Fruit fly (Drosophila melanogaster) whole organism, embryonic: ENCODE measurements around the gene hook.

Source experiments
- Abd-B ChIP-seq: fragments of 200-800 bp; sonication (Bioruptor generic); optimal IDR thresholded peaks from 2 replicates; lab custom pipeline; 2018; ENCODE audit warnings: missing biosample characterization, mild to moderate bottlenecking, missing genetic modification characterization, moderate library complexity
- Asciz ChIP-seq: fragments of 200-800 bp; sonication (Bioruptor generic); optimal IDR thresholded peaks from 2 replicates; lab custom pipeline; 2017; ENCODE audit warnings: missing biosample characterization, mild to moderate bottlenecking, missing genetic modification characterization, missing genetic modification reagents
- Atf6 ChIP-seq: fragments of 200-800 bp; sonication (Bioruptor generic); IDR thresholded peaks from 2 replicates; pipeline ENCODE4 v1.3.6; 2022; ENCODE audit warnings: missing biosample characterization, missing genetic modification characterization
- C15 ChIP-seq: fragments of 200-800 bp; sonication (Bioruptor generic); IDR thresholded peaks from 3 replicates; pipeline ENCODE4 v1.3.6; 2022; ENCODE audit warnings: missing biosample characterization, missing genetic modification characterization
- CG10543 ChIP-seq: fragments of 200-800 bp; sonication (Bioruptor generic); optimal IDR thresholded peaks from 3 replicates; lab custom pipeline; 2017; ENCODE audit warnings: missing biosample characterization, mild to moderate bottlenecking, missing genetic modification characterization, moderate library complexity
- CG13287 ChIP-seq: fragments of 200-800 bp; sonication (Bioruptor generic); IDR thresholded peaks from 2 replicates; pipeline ENCODE4 v1.3.6; 2022; ENCODE audit warnings: missing biosample characterization, missing genetic modification characterization; ENCODE audit not compliant: partially characterized antibody
- CG14050 ChIP-seq: fragments of 200-800 bp; sonication (Bioruptor generic); IDR thresholded peaks from 3 replicates; pipeline ENCODE4 v1.3.6; 2022; ENCODE audit warnings: missing biosample characterization, missing genetic modification characterization
- CG14441 ChIP-seq: fragments of 200-800 bp; sonication (Bioruptor generic); IDR thresholded peaks from 2 replicates; pipeline ENCODE4 v1.3.6; 2022; ENCODE audit warnings: missing biosample characterization, missing genetic modification characterization
- CG14667 ChIP-seq: fragments of 200-800 bp; sonication (Bioruptor generic); IDR thresholded peaks from 2 replicates; pipeline ENCODE4 v1.3.6; 2022; ENCODE audit warnings: missing biosample characterization, missing genetic modification characterization
- CG15073 ChIP-seq: fragments of 200-800 bp; sonication (Bioruptor generic); optimal IDR thresholded peaks from 2 replicates; lab custom pipeline; 2016; ENCODE audit warnings: missing biosample characterization, missing genetic modification characterization
- CG1647 ChIP-seq: fragments of 200-800 bp; sonication (Bioruptor generic); optimal IDR thresholded peaks from 3 replicates; lab custom pipeline; 2016; ENCODE audit warnings: missing biosample characterization, missing genetic modification characterization
- CG16815 ChIP-seq: fragments of 200-800 bp; sonication (Bioruptor generic); optimal IDR thresholded peaks from 3 replicates; lab custom pipeline; 2017; ENCODE audit warnings: missing biosample characterization, mild to moderate bottlenecking, missing genetic modification characterization
- CG17328 ChIP-seq: fragments of 200-800 bp; sonication (Bioruptor generic); IDR thresholded peaks from 2 replicates; pipeline ENCODE4 v1.3.6; 2022; ENCODE audit warnings: missing biosample characterization, missing genetic modification characterization
- CG17361 ChIP-seq: fragments of 200-800 bp; sonication (Bioruptor generic); IDR thresholded peaks from 3 replicates; pipeline ENCODE4 v1.3.6; 2022; ENCODE audit warnings: missing biosample characterization, missing genetic modification characterization
- CG17802 ChIP-seq: fragments of 200-800 bp; sonication (Bioruptor generic); optimal IDR thresholded peaks from 2 replicates; lab custom pipeline; 2018; ENCODE audit warnings: missing biosample characterization, mild to moderate bottlenecking, missing genetic modification characterization, moderate library complexity
- CG18619 ChIP-seq: fragments of 200-800 bp; sonication (Bioruptor generic); optimal IDR thresholded peaks from 3 replicates; lab custom pipeline; 2017; ENCODE audit warnings: missing biosample characterization, mild to moderate bottlenecking, missing genetic modification characterization
- CG2120 ChIP-seq: fragments of 200-800 bp; sonication (Bioruptor generic); optimal IDR thresholded peaks from 3 replicates; lab custom pipeline; 2016; ENCODE audit warnings: missing biosample characterization, missing genetic modification characterization
- CG3065 ChIP-seq: fragments of 200-800 bp; sonication (Bioruptor generic); optimal IDR thresholded peaks from 2 replicates; lab custom pipeline; 2016; ENCODE audit warnings: missing biosample characterization, missing genetic modification characterization
- CG32767 ChIP-seq: fragments of 200-800 bp; sonication (Bioruptor generic); IDR thresholded peaks from 2 replicates; pipeline ENCODE4 v1.3.6; 2022; ENCODE audit warnings: missing biosample characterization, missing genetic modification characterization
- CG33213 ChIP-seq: fragments of 200-800 bp; sonication (Bioruptor generic); optimal IDR thresholded peaks from 3 replicates; lab custom pipeline; 2016; ENCODE audit warnings: missing biosample characterization, missing genetic modification characterization
- CG33557 ChIP-seq: fragments of 200-800 bp; sonication (Bioruptor generic); optimal IDR thresholded peaks from 2 replicates; lab custom pipeline; 2019; ENCODE audit warnings: missing biosample characterization, mild to moderate bottlenecking, missing genetic modification characterization, moderate library complexity
- CG3407 ChIP-seq: fragments of 200-800 bp; sonication (Bioruptor generic); optimal IDR thresholded peaks from 2 replicates; lab custom pipeline; 2018; ENCODE audit warnings: missing biosample characterization, mild to moderate bottlenecking, missing genetic modification characterization
- CG4854 ChIP-seq: fragments of 200-800 bp; sonication (Bioruptor generic); optimal IDR thresholded peaks from 2 replicates; lab custom pipeline; 2016; ENCODE audit warnings: missing biosample characterization, missing genetic modification characterization, inconsistent platforms
- CG6175 ChIP-seq: fragments of 200-800 bp; sonication (Bioruptor generic); IDR thresholded peaks from 3 replicates; pipeline ENCODE4 v1.3.6; 2022; ENCODE audit warnings: missing biosample characterization, missing genetic modification characterization
- CG6765 ChIP-seq: fragments of 200-800 bp; sonication (Bioruptor generic); optimal IDR thresholded peaks from 3 replicates; lab custom pipeline; 2017; ENCODE audit warnings: missing biosample characterization, mild to moderate bottlenecking, missing genetic modification characterization
- Med ChIP-seq: fragments of 200-800 bp; sonication (Bioruptor generic); peaks from one replicate; lab custom pipeline; 2016; ENCODE audit warnings: missing biosample characterization, missing genetic modification characterization, mild to moderate bottlenecking, inconsistent platforms, moderate library complexity
- NFAT ChIP-seq: fragments of 200-800 bp; sonication (Bioruptor generic); IDR thresholded peaks from 2 replicates; pipeline ENCODE4 v1.3.6; 2022; ENCODE audit warnings: missing biosample characterization, missing genetic modification characterization
- NK7.1 ChIP-seq: fragments of 200-800 bp; sonication (Bioruptor generic); optimal IDR thresholded peaks from 3 replicates; lab custom pipeline; 2016; ENCODE audit warnings: missing biosample characterization, missing genetic modification characterization
- PHDP ChIP-seq: fragments of 200-800 bp; sonication (Bioruptor generic); optimal IDR thresholded peaks from 3 replicates; lab custom pipeline; 2018; ENCODE audit warnings: missing biosample characterization, mild to moderate bottlenecking, missing genetic modification characterization, moderate library complexity
- Side ChIP-seq: fragments of 200-800 bp; sonication (Bioruptor generic); optimal IDR thresholded peaks from 2 replicates; lab custom pipeline; 2016; ENCODE audit warnings: missing biosample characterization, missing genetic modification characterization
- Sox102F ChIP-seq: fragments of 200-800 bp; sonication (Bioruptor generic); optimal IDR thresholded peaks from 2 replicates; lab custom pipeline; 2018; ENCODE audit warnings: missing biosample characterization, mild to moderate bottlenecking, missing genetic modification characterization, moderate library complexity
- Taf1 ChIP-seq: fragments of 200-800 bp; sonication (Bioruptor generic); IDR thresholded peaks from 2 replicates; pipeline ENCODE4 v1.3.6; 2022; ENCODE audit warnings: missing biosample characterization, missing genetic modification characterization
- Vsx1 ChIP-seq: fragments of 200-800 bp; sonication (Bioruptor generic); optimal IDR thresholded peaks from 2 replicates; lab custom pipeline; 2017; ENCODE audit warnings: missing biosample characterization, mild to moderate bottlenecking, missing genetic modification characterization, missing genetic modification reagents
- bsh ChIP-seq, 2 experiments: fragments of 200-800 bp; sonication (Bioruptor generic); optimal IDR thresholded peaks; 2 replicates each; lab custom pipeline; 2017 to 2018; ENCODE audit warnings: mild to moderate bottlenecking in 2 of 2, missing biosample characterization in 2 of 2, missing genetic modification characterization in 2 of 2, moderate library complexity in 1 of 2
- cas ChIP-seq: fragments of 200-800 bp; sonication (Bioruptor generic); IDR thresholded peaks from 2 replicates; pipeline ENCODE4 v1.3.6; 2022; ENCODE audit warnings: missing biosample characterization, missing genetic modification characterization
- cg ChIP-seq: fragments of 200-800 bp; sonication (Bioruptor generic); optimal IDR thresholded peaks from 3 replicates; lab custom pipeline; 2019; ENCODE audit warnings: missing biosample characterization, mild to moderate bottlenecking, missing genetic modification characterization, moderate library complexity
- chn ChIP-seq: fragments of 200-800 bp; sonication (Bioruptor generic); optimal IDR thresholded peaks from 2 replicates; lab custom pipeline; 2016; ENCODE audit warnings: missing biosample characterization, missing genetic modification characterization
- dm ChIP-seq: fragments of 200-800 bp; sonication (Bioruptor generic); optimal IDR thresholded peaks from 3 replicates; lab custom pipeline; 2016; ENCODE audit warnings: missing biosample characterization, missing genetic modification characterization
- esg ChIP-seq: fragments of 200-800 bp; sonication (Bioruptor generic); conservative IDR thresholded peaks from 2 replicates; pipeline ENCODE4 v1.3.6; 2022; ENCODE audit warnings: missing biosample characterization, missing genetic modification characterization
- fd102C ChIP-seq: fragments of 200-800 bp; sonication (Bioruptor generic); optimal IDR thresholded peaks from 2 replicates; lab custom pipeline; 2018; ENCODE audit warnings: missing biosample characterization, mild to moderate bottlenecking, missing genetic modification characterization, moderate library complexity
- gem ChIP-seq: fragments of 200-800 bp; sonication (Bioruptor generic); optimal IDR thresholded peaks from 2 replicates; lab custom pipeline; 2019; ENCODE audit warnings: missing biosample characterization, mild to moderate bottlenecking, missing genetic modification characterization, moderate library complexity
- gsb-n ChIP-seq: fragments of 200-800 bp; sonication (Bioruptor generic); optimal IDR thresholded peaks from 3 replicates; lab custom pipeline; 2018; ENCODE audit warnings: missing biosample characterization, mild to moderate bottlenecking, missing genetic modification characterization
- jing ChIP-seq: fragments of 200-800 bp; sonication (Bioruptor generic); optimal IDR thresholded peaks from 2 replicates; lab custom pipeline; 2018; ENCODE audit warnings: missing biosample characterization, mild to moderate bottlenecking, missing genetic modification characterization
- klu ChIP-seq: fragments of 200-800 bp; sonication (Bioruptor generic); IDR thresholded peaks from 2 replicates; pipeline ENCODE4 v1.3.6; 2022; ENCODE audit warnings: missing biosample characterization, missing genetic modification characterization
- maf-S ChIP-seq: fragments of 200-800 bp; sonication (Bioruptor generic); optimal IDR thresholded peaks from 2 replicates; lab custom pipeline; 2016; ENCODE audit warnings: missing biosample characterization, missing genetic modification characterization
- pho ChIP-seq: fragments of 200-800 bp; sonication (Bioruptor generic); optimal IDR thresholded peaks from 2 replicates; lab custom pipeline; 2016; ENCODE audit warnings: missing biosample characterization, missing genetic modification characterization
- repo ChIP-seq: fragments of 200-800 bp; sonication (Bioruptor generic); optimal IDR thresholded peaks from 2 replicates; lab custom pipeline; 2016; ENCODE audit warnings: missing biosample characterization, missing genetic modification characterization
- salm ChIP-seq: fragments of 200-800 bp; sonication (Bioruptor generic); optimal IDR thresholded peaks from 2 replicates; lab custom pipeline; 2018; ENCODE audit warnings: missing biosample characterization, mild to moderate bottlenecking, missing genetic modification characterization
- stc ChIP-seq: fragments of 200-800 bp; sonication (Bioruptor generic); IDR thresholded peaks from 2 replicates; pipeline ENCODE4 v1.3.6; 2022; ENCODE audit warnings: missing biosample characterization, missing genetic modification characterization
- zfh2 ChIP-seq: fragments of 200-800 bp; sonication (Bioruptor generic); optimal IDR thresholded peaks from 2 replicates; lab custom pipeline; 2016; ENCODE audit warnings: missing biosample characterization, missing genetic modification characterization

Gene hook

dm6 chr2L:19011895-19012645 lies 21.2 kb downstream of the hook start (continued):
- TF ChIP-seq maf-S (GFP tag; lab: Kevin White, UChicago) (peak; percentile 83), CG32767 (peak; percentile 64; the same call in 1 of the 2 replicates), fd102C (GFP tag; lab: Kevin White, UChicago) (no peak), NFAT (peak; percentile 69), CG14441 (peak; percentile 82), Abd-B (peak; percentile 68), jing (peak; percentile 64), CG17328 (GFP tag; lab: Robert Waterston, UW) (peak; percentile 75), repo (peak; percentile 57), CG6175 (GFP tag; lab: Robert Waterston, UW) (peak; percentile 78), CG33557 (GFP tag; lab: Kevin White, UChicago) (no peak), Vsx1 (GFP tag; lab: Kevin White, UChicago) (peak; percentile 21), CG18619 (GFP tag; lab: Kevin White, UChicago) (peak; percentile 75), Atf6 (GFP tag; lab: Robert Waterston, UW) (peak; percentile 92), gem (tag; lab: Kevin White, UChicago) (peak; percentile 87), dm (peak; percentile 54), klu (GFP tag; lab: Robert Waterston, UW) (peak; percentile 66), CG2120 (GFP tag; lab: Kevin White, UChicago) (peak; percentile 94), CG6765 (peak; percentile 8), Asciz (GFP tag; lab: Kevin White, UChicago) (peak; percentile 59), NK7.1 (GFP tag; lab: Kevin White, UChicago) (peak; percentile 56), CG16815 (GFP tag; lab: Kevin White, UChicago) (peak; percentile 66), CG3407 (GFP tag; lab: Kevin White, UChicago) (peak; percentile 43), pho (GFP tag; lab: Kevin White, UChicago) (peak; percentile 80), bsh (GFP tag; optimal IDR thresholded peaks at IDR 0.05; lab: Kevin White, UChicago) (peak; percentile 44 to 81), Side (peak; percentile 80), chn (GFP tag; lab: Kevin White, UChicago) (peak; percentile 74), CG13287 (GFP tag; lab: Robert Waterston, UW) (no peak), C15 (GFP tag; lab: Robert Waterston, UW) (no peak), Sox102F (GFP tag; lab: Kevin White, UChicago) (peak; percentile 81), Med (GFP tag; lab: Kevin White, UChicago) (peak; percentile 98), salm (tag; lab: Kevin White, UChicago) (peak; percentile 51), CG17802 (tag; lab: Kevin White, UChicago) (peak; percentile 27), stc (GFP tag; lab: Robert Waterston, UW) (peak; percentile 78), CG10543 (GFP tag; lab: Kevin White, UChicago) (peak; percentile 73), CG17361 (GFP tag; lab: Robert Waterston, UW) (peak; percentile 75), gsb-n (tag; lab: Kevin White, UChicago) (peak; percentile 58), esg (peak; percentile 86), CG1647 (GFP tag; lab: Kevin White, UChicago) (peak; percentile 66), Taf1 (GFP tag; lab: Robert Waterston, UW) (peak; percentile 71), CG3065 (GFP tag; lab: Kevin White, UChicago) (no peak), CG15073 (GFP tag; lab: Kevin White, UChicago) (no peak), CG33213 (peak; percentile 48), zfh2 (GFP tag; lab: Kevin White, UChicago) (peak; percentile 69), CG14667 (peak; percentile 69), CG14050 (GFP tag; lab: Robert Waterston, UW) (peak; percentile 76), cas (GFP tag; lab: Robert Waterston, UW) (peak; percentile 83), PHDP (peak; percentile 80), CG4854 (peak; percentile 58), cg (GFP tag; lab: Kevin White, UChicago) (peak; percentile 27)
